Worm (Caenorhabditis elegans) whole organism, L4/young adult: ENCODE measurements around the gene best-3.

Experiments used
- W03F9.2 ChIP-seq: fragments of 150-350 bp; optimal IDR thresholded peaks from 2 replicates; lab custom pipeline; 2014; ENCODE audit warnings: missing biosample characterization, missing genetic modification characterization
- dao-5 ChIP-seq: sonication (generic microtip); optimal IDR thresholded peaks from 2 replicates; lab custom pipeline; 2016; ENCODE audit warnings: missing genotype, missing genetic modification characterization, moderate library complexity, missing compliant biosample characterization
- him-1 ChIP-seq: sonication (generic microtip); optimal IDR thresholded peaks from 2 replicates; lab custom pipeline; 2016; ENCODE audit warnings: missing genotype, missing genetic modification reagents, missing genetic modification characterization, missing compliant biosample characterization

best-3 gene

DNA sequence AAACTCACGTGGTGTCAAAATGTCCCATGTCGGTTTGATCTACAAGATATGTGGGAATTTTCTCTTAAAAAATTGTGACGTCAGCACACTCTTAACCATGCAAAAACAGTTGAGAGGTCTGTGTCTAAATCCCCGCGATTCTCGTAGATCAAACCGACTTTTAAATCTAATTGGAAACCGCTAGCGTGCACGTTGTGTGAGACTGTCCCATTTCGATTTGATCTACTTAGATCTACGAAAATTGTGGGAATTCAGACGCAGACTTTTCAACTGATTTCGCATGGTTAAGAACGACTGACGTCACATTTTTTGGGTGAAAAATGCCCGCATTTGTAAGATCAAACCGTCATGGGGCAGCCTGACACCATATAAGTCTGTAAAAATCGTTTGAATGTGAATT is 45.1 kb downstream of the best-3 start:
- no peak for TF ChIP-seq W03F9.2
- no peak for TF ChIP-seq him-1 (tag; lab: Kevin White, UChicago)
- TF ChIP-seq dao-5 = no peak

- TF ChIP-seq dao-5 = no peak
Observed at ce11 chrII:60049-60448, 47.3 kb downstream of the best-3 start.

DNA sequence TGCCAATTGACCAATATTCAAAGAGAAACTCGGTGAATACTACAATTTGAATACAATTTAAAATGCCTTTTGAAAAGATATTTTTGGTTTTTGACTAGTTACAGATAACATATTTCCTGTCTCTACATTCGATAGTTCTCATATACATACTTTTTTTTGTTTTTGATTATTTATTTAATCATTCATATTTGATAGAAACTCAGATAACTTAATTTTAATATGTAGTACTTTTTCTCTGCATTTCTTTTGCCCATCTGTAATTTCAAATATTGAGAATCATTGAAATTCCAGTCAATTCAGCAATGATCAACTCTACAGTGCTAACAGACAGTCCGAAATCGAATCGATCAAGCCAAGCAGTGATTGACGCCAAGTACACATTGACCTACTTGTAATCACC is 48.2 kb downstream of the best-3 start, which contains the start of gene C23H3.2:
C23H3.2 (plus strand) TSS at position 301 of the 400 bp plus-strand sequence.
- TF ChIP-seq dao-5 = no peak
- no peak for TF ChIP-seq him-1 (tag; lab: Kevin White, UChicago)
- TF ChIP-seq W03F9.2 = no peak

ce11 chrII:65484-65883 is 52.7 kb downstream of the best-3 start:
- TF ChIP-seq W03F9.2 = no peak
- TF ChIP-seq dao-5 = no peak
- no peak for TF ChIP-seq him-1 (tag; lab: Kevin White, UChicago)
